Fruit fly (Drosophila melanogaster): ENCODE data around the gene mRpL45.

dm6 chr3R:22624737-22625136 is 6.4 kb downstream of the mRpL45 start:
- TF ChIP-seq CG8478 (optimal IDR thresholded peaks at IDR 0.05) (no peak), CTCF (optimal IDR thresholded peaks at IDR 0.05) (no peak)

Data from S2 (cell line).